Worm (Caenorhabditis elegans) whole organism, L4 larva: Measurements from ENCODE around the gene bus-18.

Experiments used
- D1046.2 ChIP-seq: fragments of 200-800 bp; sonication (Bioruptor generic); IDR thresholded peaks from 2 replicates; pipeline ENCODE4 v1.3.6; 2022; ENCODE audit warnings: missing genetic modification characterization, missing compliant biosample characterization
- F10B5.3 ChIP-seq: sonication (generic microtip); optimal IDR thresholded peaks from 2 replicates; lab custom pipeline; 2016; ENCODE audit warnings: mild to moderate bottlenecking, missing genetic modification characterization, missing compliant biosample characterization
- F26F4.8 ChIP-seq: fragments of 200-800 bp; sonication (Bioruptor generic); conservative IDR thresholded peaks from 2 replicates; pipeline ENCODE4 v1.3.6; 2022; ENCODE audit warnings: missing genetic modification characterization, missing compliant biosample characterization
- T20F7.1 ChIP-seq: fragments of 200-800 bp; sonication (Bioruptor generic); optimal IDR thresholded peaks from 2 replicates; lab custom pipeline; 2018; ENCODE audit warnings: mild to moderate bottlenecking, missing genetic modification characterization, missing compliant biosample characterization
- Y5F2A.4 ChIP-seq: fragments of 200-800 bp; sonication (Bioruptor generic); optimal IDR thresholded peaks from 2 replicates; lab custom pipeline; 2018; ENCODE audit warnings: mild to moderate bottlenecking, missing genetic modification characterization, missing compliant biosample characterization
- ZK337.2 ChIP-seq: fragments of 200-800 bp; sonication (Bioruptor generic); IDR thresholded peaks from 2 replicates; pipeline ENCODE4 v1.3.6; 2022; ENCODE audit warnings: missing genetic modification reagents, missing genetic modification characterization, missing compliant biosample characterization
- aha-1 ChIP-seq: fragments of 150-350 bp; peaks from one replicate; lab custom pipeline; 2014; ENCODE audit warnings: missing biosample characterization, missing genetic modification characterization
- ceh-28 ChIP-seq: fragments of 150-350 bp; optimal IDR thresholded peaks from 2 replicates; lab custom pipeline; 2014; ENCODE audit warnings: missing biosample characterization, missing genetic modification reagents, missing genetic modification characterization
- ceh-32 ChIP-seq: sonication (generic microtip); optimal IDR thresholded peaks from 2 replicates; lab custom pipeline; 2016; ENCODE audit warnings: mild to moderate bottlenecking, missing genetic modification characterization, missing compliant biosample characterization; ENCODE audit not compliant: poor library complexity
- ceh-44 ChIP-seq: fragments of 200-800 bp; sonication (Bioruptor generic); IDR thresholded peaks from 2 replicates; pipeline ENCODE4 v1.3.6; 2022; ENCODE audit warnings: missing genetic modification reagents, missing genetic modification characterization, missing compliant biosample characterization
- ces-1 ChIP-seq: fragments of 150-350 bp; sonication (generic microtip); optimal IDR thresholded peaks from 4 replicates; lab custom pipeline; 2014; ENCODE audit warnings: missing biosample characterization, missing genetic modification reagents, missing genetic modification characterization
- cey-2 ChIP-seq: sonication (generic microtip); optimal IDR thresholded peaks from 3 replicates; lab custom pipeline; 2017; ENCODE audit warnings: missing genetic modification characterization, mild to moderate bottlenecking, missing compliant biosample characterization, antibody characterized with exemption, borderline replicate concordance; ENCODE audit not compliant: insufficient read depth
- daf-12 ChIP-seq: fragments of 150-350 bp; optimal IDR thresholded peaks from 2 replicates; lab custom pipeline; 2014; ENCODE audit warnings: missing biosample characterization, missing genetic modification reagents, missing genetic modification characterization
- daf-19 ChIP-seq: fragments of 200-800 bp; sonication (Bioruptor generic); conservative IDR thresholded peaks from 2 replicates; pipeline ENCODE4 v1.3.6; 2022; ENCODE audit warnings: missing genetic modification characterization, missing compliant biosample characterization
- duxl-1 ChIP-seq: sonication (generic microtip); optimal IDR thresholded peaks from 2 replicates; lab custom pipeline; 2016; ENCODE audit warnings: mild to moderate bottlenecking, missing genetic modification characterization, moderate library complexity, missing compliant biosample characterization; ENCODE audit not compliant: poor library complexity
- fkh-10 ChIP-seq: fragments of 150-350 bp; optimal IDR thresholded peaks from 2 replicates; lab custom pipeline; 2014; ENCODE audit warnings: missing biosample characterization, missing genetic modification reagents, missing genetic modification characterization
- hif-1 ChIP-seq, 2 experiments: sonication (generic microtip); optimal IDR thresholded peaks; 2 replicates each; lab custom pipeline; 2016 to 2017; ENCODE audit warnings: missing compliant biosample characterization in 2 of 2, missing genetic modification characterization in 2 of 2, missing genetic modification reagents in 2 of 2, missing genotype in 2 of 2, mild to moderate bottlenecking in 1 of 2
- hlh-30 ChIP-seq: sonication (generic microtip); optimal IDR thresholded peaks from 2 replicates; lab custom pipeline; 2017; ENCODE audit warnings: antibody characterized with exemption, mild to moderate bottlenecking, missing genetic modification characterization, missing compliant biosample characterization; ENCODE audit not compliant: insufficient read depth
- hmg-1.1 ChIP-seq: fragments of 200-800 bp; sonication (Bioruptor generic); IDR thresholded peaks from 2 replicates; pipeline ENCODE4 v1.3.6; 2022; ENCODE audit warnings: missing genetic modification reagents, missing genetic modification characterization, missing compliant biosample characterization
- lin-1 ChIP-seq: fragments of 200-800 bp; sonication (Bioruptor generic); IDR thresholded peaks from 2 replicates; pipeline ENCODE4 v1.3.6; 2022; ENCODE audit warnings: missing genetic modification reagents, missing genetic modification characterization, missing compliant biosample characterization
- lin-39 ChIP-seq: fragments of 150-350 bp; optimal IDR thresholded peaks from 2 replicates; lab custom pipeline; 2014; ENCODE audit warnings: missing biosample characterization, missing genetic modification reagents, missing genetic modification characterization
- lir-3 ChIP-seq: sonication (generic microtip); optimal IDR thresholded peaks from 2 replicates; lab custom pipeline; 2016; ENCODE audit warnings: mild to moderate bottlenecking, missing genetic modification characterization, missing compliant biosample characterization
- mdt-29 ChIP-seq: fragments of 200-800 bp; sonication (Bioruptor generic); IDR thresholded peaks from 2 replicates; pipeline ENCODE4 v1.3.6; 2022; ENCODE audit warnings: missing genetic modification reagents, missing genetic modification characterization, missing compliant biosample characterization
- mxl-3 ChIP-seq: fragments of 200-800 bp; sonication (Bioruptor generic); optimal IDR thresholded peaks from 2 replicates; lab custom pipeline; 2018; ENCODE audit warnings: mild to moderate bottlenecking, missing genetic modification characterization, missing compliant biosample characterization
- nhr-102 ChIP-seq: sonication (generic microtip); optimal IDR thresholded peaks from 2 replicates; lab custom pipeline; 2016; ENCODE audit warnings: mild to moderate bottlenecking, missing genetic modification characterization, moderate library complexity, missing compliant biosample characterization
- nhr-28 ChIP-seq: fragments of 150-350 bp; optimal IDR thresholded peaks from 2 replicates; lab custom pipeline; 2014; ENCODE audit warnings: missing biosample characterization, missing genetic modification characterization
- nhr-48 ChIP-seq: sonication (generic microtip); optimal IDR thresholded peaks from 2 replicates; lab custom pipeline; 2016; ENCODE audit warnings: mild to moderate bottlenecking, missing genetic modification characterization, missing compliant biosample characterization
- nhr-6 ChIP-seq: fragments of 150-350 bp; optimal IDR thresholded peaks from 2 replicates; lab custom pipeline; 2014; ENCODE audit warnings: missing biosample characterization, missing genetic modification characterization
- pha-4 ChIP-seq, 2 experiments: fragments of 150-350 bp in 1 of 2; fragments of 200-800 bp in 1 of 2; sonication (Bioruptor generic) in 1 of 2; IDR thresholded peaks in 1 of 2; optimal IDR thresholded peaks in 1 of 2; 2 replicates each; pipeline versions ENCODE4 v1.3.6 to Lab custom; 2014 to 2022; ENCODE audit warnings: missing genetic modification characterization in 2 of 2, missing genetic modification reagents in 2 of 2, missing biosample characterization in 1 of 2, missing compliant biosample characterization in 1 of 2
- php-3 ChIP-seq: fragments of 200-800 bp; sonication (Bioruptor generic); IDR thresholded peaks from 2 replicates; pipeline ENCODE4 v1.3.6; 2022; ENCODE audit warnings: missing genetic modification reagents, missing genetic modification characterization, missing compliant biosample characterization
- saeg-2 ChIP-seq: fragments of 200-800 bp; sonication (Bioruptor generic); IDR thresholded peaks from 2 replicates; pipeline ENCODE4 v1.3.6; 2022; ENCODE audit warnings: missing genetic modification reagents, missing genetic modification characterization, missing compliant biosample characterization
- sdz-12 ChIP-seq: fragments of 200-800 bp; sonication (Bioruptor generic); optimal IDR thresholded peaks from 2 replicates; lab custom pipeline; 2018; ENCODE audit warnings: mild to moderate bottlenecking, missing genetic modification characterization, missing compliant biosample characterization
- skn-1 ChIP-seq: fragments of 150-350 bp; optimal IDR thresholded peaks from 2 replicates; lab custom pipeline; 2014; ENCODE audit warnings: missing biosample characterization, missing genetic modification characterization
- snpc-1.2 ChIP-seq: fragments of 200-800 bp; sonication (Bioruptor generic); IDR thresholded peaks from 2 replicates; pipeline ENCODE4 v1.3.6; 2022; ENCODE audit warnings: missing genetic modification reagents, missing genetic modification characterization, missing compliant biosample characterization
- snpc-4 ChIP-seq: fragments of 150-350 bp; optimal IDR thresholded peaks from 2 replicates; lab custom pipeline; 2014; ENCODE audit warnings: missing biosample characterization, missing genetic modification characterization
- tra-1 ChIP-seq: fragments of 200-800 bp; sonication (Bioruptor generic); IDR thresholded peaks from 2 replicates; pipeline ENCODE4 v1.3.6; 2022; ENCODE audit warnings: missing genetic modification reagents, missing genetic modification characterization, missing compliant biosample characterization
- unc-62 ChIP-seq, 3 experiments: fragments of 150-350 bp in 1 of 3; sonication (generic microtip); optimal IDR thresholded peaks in 2 of 3; peaks in 1 of 3; 1 replicate in 1 of 3; 2 replicates in 2 of 3; lab custom pipeline; 2014 to 2017; ENCODE audit warnings: missing biosample characterization in 3 of 3, missing genetic modification characterization in 3 of 3, missing genetic modification reagents in 3 of 3, missing genotype in 1 of 3
- zfp-3 ChIP-seq: fragments of 200-800 bp; sonication (Bioruptor generic); conservative IDR thresholded peaks from 2 replicates; pipeline ENCODE4 v1.3.6; 2022; ENCODE audit warnings: missing genetic modification reagents, missing genetic modification characterization, missing compliant biosample characterization
- zip-11 ChIP-seq: fragments of 200-800 bp; sonication (Bioruptor generic); IDR thresholded peaks from 2 replicates; pipeline ENCODE4 v1.3.6; 2022; ENCODE audit warnings: missing genetic modification characterization, missing compliant biosample characterization
- zip-2 ChIP-seq: fragments of 150-350 bp; optimal IDR thresholded peaks from 2 replicates; lab custom pipeline; 2014; ENCODE audit warnings: missing biosample characterization, missing genetic modification characterization

The bus-18 gene

ce11 chrV:11773420-11773819 lies at the start of gene bus-18:
TSS of gene bus-18 (plus strand) at chrV:11773720.
- no peak for TF ChIP-seq nhr-6
- no peak for TF ChIP-seq ceh-32 (tag; lab: Kevin White, UChicago)
- TF ChIP-seq zip-2 (tag; lab: Kevin White, UChicago) = no peak
- TF ChIP-seq php-3 (GFP tag; lab: Robert Waterston, UW) = no peak
- no peak for TF ChIP-seq duxl-1 (tag; lab: Kevin White, UChicago)
- no peak for TF ChIP-seq lir-3

ce11 chrV:11725971-11726370 lies 47.5 kb upstream of the bus-18 start, which contains the start of gene daf-11:
TSS of gene daf-11 (minus strand) at chrV:11726071.
- TF ChIP-seq daf-12 (tag; lab: Kevin White, UChicago) (no peak), D1046.2 (GFP tag; lab: Robert Waterston, UW) (no peak), mdt-29 (GFP tag; lab: Robert Waterston, UW) (no peak), F10B5.3 (tag; lab: Kevin White, UChicago) (no peak), ceh-44 (no peak), daf-19 (no peak), sdz-12 (GFP tag; lab: Kevin White, UChicago) (no peak), hlh-30 (no peak)

ce11 chrV:11730060-11730459 lies 43.5 kb upstream of the bus-18 start, which contains the start of gene rhr-2:
TSS of gene rhr-2 (minus strand) at chrV:11730160.
- no peak for TF ChIP-seq zip-11 (GFP tag; lab: Robert Waterston, UW)
- TF ChIP-seq nhr-48 = no peak
- no peak for TF ChIP-seq tra-1 (GFP tag; lab: Robert Waterston, UW)
- no peak for TF ChIP-seq hmg-1.1 (GFP tag; lab: Robert Waterston, UW)
- no peak for TF ChIP-seq lin-1 (GFP tag; lab: Robert Waterston, UW)
- no peak for TF ChIP-seq nhr-102
- TF ChIP-seq nhr-28 (tag; lab: Kevin White, UChicago) = no peak
- TF ChIP-seq nhr-6 = no peak
- no peak for TF ChIP-seq mxl-3
- no peak for TF ChIP-seq pha-4 (GFP tag; IDR thresholded peaks at IDR 0.05; lab: Robert Waterston, UW)
- no peak for TF ChIP-seq pha-4 (tag; optimal IDR thresholded peaks at IDR 0.05; lab: Kevin White, UChicago)
- TF ChIP-seq mdt-29 (GFP tag; lab: Robert Waterston, UW) = no peak
- no peak for TF ChIP-seq php-3 (GFP tag; lab: Robert Waterston, UW)
- TF ChIP-seq ces-1 (GFP tag; lab: Kevin White, UChicago) = no peak
- TF ChIP-seq hif-1 (tag; optimal IDR thresholded peaks at IDR 0.05; lab: Kevin White, UChicago) = no peak
- TF ChIP-seq lin-39 = no peak
- TF ChIP-seq snpc-4 (tag; lab: Kevin White, UChicago) = no peak
- TF ChIP-seq zfp-3 (GFP tag; lab: Robert Waterston, UW) = no peak
- no peak for TF ChIP-seq ceh-28 (tag; lab: Kevin White, UChicago)
- TF ChIP-seq T20F7.1 (GFP tag; lab: Kevin White, UChicago) = no peak

- TF ChIP-seq cey-2 (tag; lab: Kevin White, UChicago) (no peak), php-3 (GFP tag; lab: Robert Waterston, UW) (no peak), unc-62 (GFP tag; optimal IDR thresholded peaks at IDR 0.05 in 1 of 2; lab: Kevin White, UChicago) (peak in 1 of 2 experiments; percentile 32), unc-62 (tag; optimal IDR thresholded peaks at IDR 0.05; lab: Kevin White, UChicago) (no peak), tra-1 (GFP tag; lab: Robert Waterston, UW) (no peak), mdt-29 (GFP tag; lab: Robert Waterston, UW) (no peak), snpc-1.2 (GFP tag; lab: Robert Waterston, UW) (no peak), F26F4.8 (GFP tag; lab: Robert Waterston, UW) (no peak), fkh-10 (GFP tag; lab: Kevin White, UChicago) (no peak), aha-1 (peak; percentile 91), Y5F2A.4 (no peak), snpc-4 (tag; lab: Kevin White, UChicago) (no peak), skn-1 (tag; lab: Kevin White, UChicago) (no peak), saeg-2 (GFP tag; lab: Robert Waterston, UW) (no peak), ZK337.2 (GFP tag; lab: Robert Waterston, UW) (no peak)
These were observed 41.5 kb upstream of the bus-18 start for ce11 chrV:11732049-11732448.
